Worm (Caenorhabditis elegans) whole organism, L2 larva: ENCODE measurements around the gene K03H1.7.

ENCODE experiments used
- ZK546.5 ChIP-seq: sonication (generic microtip); optimal IDR thresholded peaks from 2 replicates; lab custom pipeline; 2017; ENCODE audit warnings: missing biosample characterization, missing genetic modification characterization
- ceh-82 ChIP-seq: fragments of 150-350 bp; optimal IDR thresholded peaks from 2 replicates; lab custom pipeline; 2014; ENCODE audit warnings: missing biosample characterization, missing genetic modification characterization
- dmd-4 ChIP-seq: sonication (generic microtip); optimal IDR thresholded peaks from 2 replicates; lab custom pipeline; 2017; ENCODE audit warnings: missing biosample characterization, missing genetic modification characterization
- elt-3 ChIP-seq: sonication (generic microtip); optimal IDR thresholded peaks from 2 replicates; lab custom pipeline; 2017; ENCODE audit warnings: missing biosample characterization, missing genetic modification characterization
- mbf-1 ChIP-seq: sonication (generic microtip); optimal IDR thresholded peaks from 2 replicates; lab custom pipeline; 2017; ENCODE audit warnings: missing biosample characterization, missing genetic modification characterization
- nhr-12 ChIP-seq: fragments of 150-350 bp; optimal IDR thresholded peaks from 2 replicates; lab custom pipeline; 2014; ENCODE audit warnings: missing biosample characterization, missing genetic modification characterization
- nhr-237 ChIP-seq: fragments of 150-350 bp; optimal IDR thresholded peaks from 2 replicates; lab custom pipeline; 2014; ENCODE audit warnings: missing biosample characterization, missing genetic modification characterization
- nhr-25 ChIP-seq: fragments of 150-350 bp; sonication (generic microtip); optimal IDR thresholded peaks from 3 replicates; lab custom pipeline; 2014; ENCODE audit warnings: missing biosample characterization, missing genetic modification characterization
- skn-1 ChIP-seq: sonication (generic microtip); optimal IDR thresholded peaks from 2 replicates; lab custom pipeline; 2017; ENCODE audit warnings: missing biosample characterization, missing genetic modification characterization
- sma-3 ChIP-seq: sonication (generic microtip); optimal IDR thresholded peaks from 2 replicates; lab custom pipeline; 2016; ENCODE audit warnings: missing genetic modification reagents, missing genetic modification characterization, missing compliant biosample characterization
- sma-9 ChIP-seq, 2 experiments: fragments of 150-350 bp in 1 of 2; sonication (generic microtip) in 1 of 2; optimal IDR thresholded peaks; 2 replicates each; lab custom pipeline; 2014 to 2016; ENCODE audit warnings: missing genetic modification characterization in 2 of 2, mild to moderate bottlenecking in 1 of 2, missing biosample characterization in 1 of 2, missing compliant biosample characterization in 1 of 2, missing genetic modification reagents in 1 of 2, moderate library complexity in 1 of 2
- snpc-4 ChIP-seq: fragments of 150-350 bp; optimal IDR thresholded peaks from 2 replicates; lab custom pipeline; 2014; ENCODE audit warnings: missing biosample characterization, missing genetic modification characterization
- unc-62 ChIP-seq: fragments of 150-350 bp; optimal IDR thresholded peaks from 2 replicates; lab custom pipeline; 2014; ENCODE audit warnings: missing biosample characterization, missing genetic modification reagents, missing genetic modification characterization
- ztf-4 ChIP-seq: fragments of 150-350 bp; optimal IDR thresholded peaks from 2 replicates; lab custom pipeline; 2014; ENCODE audit warnings: missing biosample characterization, missing genetic modification characterization

DNA sequence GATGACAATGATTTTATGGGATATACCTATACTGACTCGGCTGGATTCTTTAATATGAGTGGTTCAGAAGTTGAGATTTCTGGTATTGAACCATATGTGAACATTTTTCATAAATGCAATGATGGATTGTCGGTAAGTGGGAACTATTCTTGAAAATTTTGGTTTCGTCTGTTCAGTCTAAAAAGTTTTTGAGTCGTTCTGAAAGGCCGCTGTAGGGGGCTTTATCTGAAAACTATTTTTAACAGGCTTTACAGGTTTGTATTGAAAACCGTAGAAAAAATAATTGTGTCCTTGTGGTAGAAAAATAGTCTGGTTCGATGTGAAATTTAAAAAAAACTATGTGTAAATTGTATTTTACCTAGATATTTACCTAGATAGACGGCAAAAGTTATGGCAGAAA, 17.7 kb upstream of the K03H1.7 start:
- no peak for TF ChIP-seq sma-9 (GFP tag; optimal IDR thresholded peaks at IDR 0.05; lab: Kevin White, UChicago)
- no peak for TF ChIP-seq sma-9 (tag; optimal IDR thresholded peaks at IDR 0.05; lab: Kevin White, UChicago)
- TF ChIP-seq mbf-1 (tag; lab: Kevin White, UChicago): no peak
- no peak for TF ChIP-seq dmd-4 (tag; lab: Kevin White, UChicago)
- TF ChIP-seq ZK546.5 (tag; lab: Kevin White, UChicago): no peak
- TF ChIP-seq ztf-4 (tag; lab: Kevin White, UChicago): no peak
- no peak for TF ChIP-seq snpc-4
- no peak for TF ChIP-seq nhr-12
- TF ChIP-seq elt-3 (tag; lab: Kevin White, UChicago): no peak
- no peak for TF ChIP-seq nhr-237 (tag; lab: Kevin White, UChicago)
- no peak for TF ChIP-seq nhr-25 (tag; lab: Kevin White, UChicago)
- no peak for TF ChIP-seq unc-62 (GFP tag; lab: Kevin White, UChicago)
- TF ChIP-seq ceh-82 (tag; lab: Kevin White, UChicago): no peak
- no peak for TF ChIP-seq sma-3 (GFP tag; lab: Kevin White, UChicago)
- no peak for TF ChIP-seq skn-1 (tag; lab: Kevin White, UChicago)
